Fruit fly (Drosophila melanogaster) whole organism, embryonic: Measurements from ENCODE around the gene CG6675.

Experiments
- CG10321 ChIP-seq: fragments of 200-800 bp; sonication (Bioruptor generic); IDR thresholded peaks from 2 replicates; pipeline ENCODE4 v1.3.6; 2022; ENCODE audit warnings: missing biosample characterization, missing genetic modification characterization
- CG11723 ChIP-seq: fragments of 200-800 bp; sonication (Bioruptor generic); optimal IDR thresholded peaks from 2 replicates; lab custom pipeline; 2017; ENCODE audit warnings: missing biosample characterization, mild to moderate bottlenecking, missing genetic modification characterization
- CG14667 ChIP-seq: fragments of 200-800 bp; sonication (Bioruptor generic); IDR thresholded peaks from 2 replicates; pipeline ENCODE4 v1.3.6; 2022; ENCODE audit warnings: missing biosample characterization, missing genetic modification characterization
- CG15269 ChIP-seq: fragments of 200-800 bp; sonication (Bioruptor generic); optimal IDR thresholded peaks from 2 replicates; lab custom pipeline; 2018; ENCODE audit warnings: missing biosample characterization, mild to moderate bottlenecking, missing genetic modification characterization, moderate library complexity
- CG15514 ChIP-seq: fragments of 200-800 bp; sonication (Bioruptor generic); optimal IDR thresholded peaks from 3 replicates; lab custom pipeline; 2017; ENCODE audit warnings: missing biosample characterization, missing genetic modification characterization, mild to moderate bottlenecking, moderate library complexity, missing genetic modification reagents
- CG17385 ChIP-seq: fragments of 200-800 bp; sonication (Bioruptor generic); optimal IDR thresholded peaks from 3 replicates; lab custom pipeline; 2018; ENCODE audit warnings: missing biosample characterization, mild to moderate bottlenecking, missing genetic modification characterization
- CG2116 ChIP-seq: fragments of 200-800 bp; sonication (Bioruptor generic); optimal IDR thresholded peaks from 3 replicates; lab custom pipeline; 2018; ENCODE audit warnings: missing biosample characterization, mild to moderate bottlenecking, missing genetic modification characterization
- CG2120 ChIP-seq: fragments of 200-800 bp; sonication (Bioruptor generic); optimal IDR thresholded peaks from 3 replicates; lab custom pipeline; 2016; ENCODE audit warnings: missing biosample characterization, missing genetic modification characterization
- CG2712 ChIP-seq: fragments of 200-800 bp; optimal IDR thresholded peaks from 3 replicates; lab custom pipeline; 2019; ENCODE audit warnings: missing biosample characterization, mild to moderate bottlenecking, missing genetic modification characterization, moderate library complexity
- CG30431 ChIP-seq: fragments of 200-800 bp; sonication (Bioruptor generic); optimal IDR thresholded peaks from 2 replicates; lab custom pipeline; 2017; ENCODE audit warnings: missing biosample characterization, missing genetic modification characterization
- CG32767 ChIP-seq: fragments of 200-800 bp; sonication (Bioruptor generic); IDR thresholded peaks from 2 replicates; pipeline ENCODE4 v1.3.6; 2022; ENCODE audit warnings: missing biosample characterization, missing genetic modification characterization
- CG3838 ChIP-seq: fragments of 200-800 bp; sonication (Bioruptor generic); optimal IDR thresholded peaks from 3 replicates; lab custom pipeline; 2016; ENCODE audit warnings: missing biosample characterization, missing genetic modification characterization
- CG4328 ChIP-seq: fragments of 200-800 bp; sonication (Bioruptor generic); optimal IDR thresholded peaks from 3 replicates; lab custom pipeline; 2017; ENCODE audit warnings: missing biosample characterization, missing genetic modification reagents, missing genetic modification characterization
- CG4617 ChIP-seq: fragments of 200-800 bp; sonication (Bioruptor generic); optimal IDR thresholded peaks from 3 replicates; lab custom pipeline; 2016; ENCODE audit warnings: missing biosample characterization, missing genetic modification characterization, borderline replicate concordance
- CG4730 ChIP-seq: fragments of 200-800 bp; sonication (Bioruptor generic); IDR thresholded peaks from 2 replicates; pipeline ENCODE4 v1.3.6; 2022; ENCODE audit warnings: missing biosample characterization, missing genetic modification characterization
- CG6272 ChIP-seq: fragments of 200-800 bp; sonication (Bioruptor generic); IDR thresholded peaks from 2 replicates; pipeline ENCODE4 v1.3.6; 2022; ENCODE audit warnings: missing biosample characterization, missing genetic modification characterization
- CG8089 ChIP-seq: fragments of 200-800 bp; sonication (Bioruptor generic); optimal IDR thresholded peaks from 3 replicates; lab custom pipeline; 2016; ENCODE audit warnings: missing biosample characterization, missing genetic modification characterization
- CG8924 ChIP-seq: fragments of 200-800 bp; optimal IDR thresholded peaks from 3 replicates; lab custom pipeline; 2019; ENCODE audit warnings: missing biosample characterization, mild to moderate bottlenecking, missing genetic modification characterization, moderate library complexity
- CTCF ChIP-seq: fragments of 200-800 bp; sonication (Bioruptor generic); optimal IDR thresholded peaks from 2 replicates; lab custom pipeline; 2017; ENCODE audit warnings: missing biosample characterization, mild to moderate bottlenecking, missing genetic modification characterization, moderate library complexity
- CrebB ChIP-seq: fragments of 200-800 bp; sonication (Bioruptor generic); optimal IDR thresholded peaks from 3 replicates; lab custom pipeline; 2018; ENCODE audit warnings: missing biosample characterization, mild to moderate bottlenecking, missing genetic modification characterization
- Dll ChIP-seq: fragments of 200-800 bp; sonication (Bioruptor generic); IDR thresholded peaks from 4 replicates; pipeline ENCODE4 v1.3.6; 2022; ENCODE audit warnings: missing biosample characterization, missing genetic modification characterization; ENCODE audit not compliant: partially characterized antibody
- Doc2 ChIP-seq: fragments of 200-800 bp; sonication (Bioruptor generic); IDR thresholded peaks from 2 replicates; pipeline ENCODE4 v1.3.6; 2022; ENCODE audit warnings: missing biosample characterization, missing genetic modification characterization
- Fer1 ChIP-seq: fragments of 200-800 bp; sonication (Bioruptor generic); optimal IDR thresholded peaks from 2 replicates; lab custom pipeline; 2017; ENCODE audit warnings: missing biosample characterization, mild to moderate bottlenecking, missing genetic modification characterization
- Fer2 ChIP-seq: fragments of 200-800 bp; sonication (Bioruptor generic); optimal IDR thresholded peaks from 2 replicates; lab custom pipeline; 2018; ENCODE audit warnings: missing biosample characterization, mild to moderate bottlenecking, missing genetic modification characterization, moderate library complexity
- Fer3 ChIP-seq: fragments of 200-800 bp; sonication (Bioruptor generic); optimal IDR thresholded peaks from 2 replicates; lab custom pipeline; 2018; ENCODE audit warnings: missing biosample characterization, mild to moderate bottlenecking, missing genetic modification characterization, moderate library complexity
- H15 ChIP-seq: fragments of 200-800 bp; sonication (Bioruptor generic); IDR thresholded peaks from 3 replicates; pipeline ENCODE4 v1.3.6; 2022; ENCODE audit warnings: missing biosample characterization, missing genetic modification characterization
- HmgZ ChIP-seq: fragments of 200-800 bp; sonication (Bioruptor generic); optimal IDR thresholded peaks from 2 replicates; lab custom pipeline; 2018; ENCODE audit warnings: missing biosample characterization, mild to moderate bottlenecking, missing genetic modification characterization
- Hmx ChIP-seq: fragments of 200-800 bp; sonication (Bioruptor generic); optimal IDR thresholded peaks from 2 replicates; lab custom pipeline; 2016; ENCODE audit warnings: missing biosample characterization, missing genetic modification characterization
- Mad ChIP-seq: fragments of 200-800 bp; sonication (Bioruptor generic); optimal IDR thresholded peaks from 2 replicates; lab custom pipeline; 2016; ENCODE audit warnings: missing biosample characterization, missing genetic modification characterization
- Med ChIP-seq: fragments of 200-800 bp; sonication (Bioruptor generic); peaks from one replicate; lab custom pipeline; 2016; ENCODE audit warnings: missing biosample characterization, missing genetic modification characterization, mild to moderate bottlenecking, inconsistent platforms, moderate library complexity
- Optix ChIP-seq: fragments of 200-800 bp; sonication (Bioruptor generic); IDR thresholded peaks from 3 replicates; pipeline ENCODE4 v1.3.6; 2022; ENCODE audit warnings: missing biosample characterization, missing genetic modification characterization
- Pdp1 ChIP-seq, 2 experiments: fragments of 200-800 bp; sonication (Bioruptor generic); optimal IDR thresholded peaks; 3 replicates each; lab custom pipeline; 2016; ENCODE audit warnings: missing biosample characterization in 2 of 2, missing genetic modification characterization in 2 of 2, mild to moderate bottlenecking in 1 of 2, moderate library complexity in 1 of 2
- Poxn ChIP-seq: fragments of 200-800 bp; sonication (Bioruptor generic); IDR thresholded peaks from 2 replicates; pipeline ENCODE4 v1.3.6; 2022; ENCODE audit warnings: missing biosample characterization, missing genetic modification characterization
- Ravus ChIP-seq: fragments of 200-800 bp; sonication (Bioruptor generic); IDR thresholded peaks from 2 replicates; pipeline ENCODE4 v1.3.6; 2022; ENCODE audit warnings: missing biosample characterization, missing genetic modification characterization
- Sin3A ChIP-seq: fragments of >200 bp; optimal IDR thresholded peaks from 2 replicates; lab custom pipeline; 2018
- Trl ChIP-seq, 3 experiments: fragments of >200 bp in 2 of 3; fragments of 200-800 bp in 1 of 3; sonication (Bioruptor generic) in 1 of 3; optimal IDR thresholded peaks; 2 replicates in 1 of 3; 3 replicates in 2 of 3; lab custom pipeline; 2016 to 2017; ENCODE audit warnings: missing biosample characterization in 1 of 3, missing genetic modification characterization in 1 of 3
- ap ChIP-seq: fragments of 200-800 bp; sonication (Bioruptor generic); IDR thresholded peaks from 2 replicates; pipeline ENCODE4 v1.3.6; 2022; ENCODE audit warnings: missing biosample characterization, missing genetic modification characterization
- ase ChIP-seq: fragments of 200-800 bp; sonication (Bioruptor generic); IDR thresholded peaks from 3 replicates; pipeline ENCODE4 v1.3.6; 2022; ENCODE audit warnings: missing biosample characterization, missing genetic modification characterization
- caup ChIP-seq: fragments of 200-800 bp; sonication (Bioruptor generic); optimal IDR thresholded peaks from 3 replicates; lab custom pipeline; 2017; ENCODE audit warnings: missing biosample characterization, mild to moderate bottlenecking, missing genetic modification characterization, moderate library complexity; ENCODE audit not compliant: severe bottlenecking
- ci ChIP-seq: fragments of 200-800 bp; sonication (Bioruptor generic); IDR thresholded peaks from 3 replicates; pipeline ENCODE4 v1.3.6; 2022; ENCODE audit warnings: missing biosample characterization, missing genetic modification characterization
- emc ChIP-seq: fragments of 200-800 bp; sonication (Bioruptor generic); optimal IDR thresholded peaks from 2 replicates; lab custom pipeline; 2016; ENCODE audit warnings: missing biosample characterization, missing genetic modification characterization
- fru ChIP-seq: fragments of >200 bp; optimal IDR thresholded peaks from 2 replicates; lab custom pipeline; 2017
- gcm2 ChIP-seq: fragments of 200-800 bp; sonication (Bioruptor generic); optimal IDR thresholded peaks from 2 replicates; lab custom pipeline; 2016; ENCODE audit warnings: missing biosample characterization, missing genetic modification characterization
- gem ChIP-seq: fragments of 200-800 bp; sonication (Bioruptor generic); optimal IDR thresholded peaks from 2 replicates; lab custom pipeline; 2019; ENCODE audit warnings: missing biosample characterization, mild to moderate bottlenecking, missing genetic modification characterization, moderate library complexity
- gt ChIP-seq: fragments of 200-800 bp; sonication (Bioruptor generic); IDR thresholded peaks from 2 replicates; pipeline ENCODE4 v1.3.6; 2022; ENCODE audit warnings: missing biosample characterization, missing genetic modification characterization
- klu ChIP-seq: fragments of 200-800 bp; sonication (Bioruptor generic); IDR thresholded peaks from 2 replicates; pipeline ENCODE4 v1.3.6; 2022; ENCODE audit warnings: missing biosample characterization, missing genetic modification characterization
- kni ChIP-seq: fragments of 200-800 bp; sonication (Bioruptor generic); optimal IDR thresholded peaks from 3 replicates; lab custom pipeline; 2017; ENCODE audit warnings: mild to moderate bottlenecking, missing biosample characterization, missing genetic modification reagents, missing genetic modification characterization
- mirr ChIP-seq: fragments of 200-800 bp; sonication (Bioruptor generic); optimal IDR thresholded peaks from 3 replicates; lab custom pipeline; 2018; ENCODE audit warnings: missing biosample characterization, mild to moderate bottlenecking, missing genetic modification characterization
- oc ChIP-seq: fragments of 200-800 bp; sonication (Bioruptor generic); optimal IDR thresholded peaks from 2 replicates; lab custom pipeline; 2018; ENCODE audit warnings: missing biosample characterization, mild to moderate bottlenecking, missing genetic modification characterization, moderate library complexity
- org-1 ChIP-seq: fragments of 200-800 bp; sonication (Bioruptor generic); optimal IDR thresholded peaks from 2 replicates; lab custom pipeline; 2017; ENCODE audit warnings: missing biosample characterization, missing genetic modification characterization
- sens ChIP-seq: fragments of 200-800 bp; sonication (Bioruptor generic); peaks from one replicate; lab custom pipeline; 2016; ENCODE audit warnings: missing biosample characterization, missing genetic modification characterization
- sug ChIP-seq: fragments of 200-800 bp; optimal IDR thresholded peaks from 2 replicates; lab custom pipeline; 2019; ENCODE audit warnings: missing biosample characterization, mild to moderate bottlenecking, missing genetic modification characterization, moderate library complexity
- tin ChIP-seq: fragments of 200-800 bp; sonication (Bioruptor generic); optimal IDR thresholded peaks from 3 replicates; lab custom pipeline; 2016; ENCODE audit warnings: missing biosample characterization, missing genetic modification characterization

CG6675 gene

dm6 chr2L:22144127-22144526 lies 35.4 kb downstream of the CG6675 start (continued):
- no peak for TF ChIP-seq Optix (GFP tag; lab: Robert Waterston, UW)
- TF ChIP-seq mirr = peak; percentile 94
- peak; percentile 58 for TF ChIP-seq Med (GFP tag; lab: Kevin White, UChicago)
- TF ChIP-seq gcm2 (GFP tag; lab: Kevin White, UChicago) = no peak
- no peak for TF ChIP-seq Mad (GFP tag; lab: Kevin White, UChicago)
- no peak for TF ChIP-seq org-1 (GFP tag; lab: Kevin White, UChicago)
- no peak for TF ChIP-seq Poxn (GFP tag; lab: Robert Waterston, UW)
- no peak for TF ChIP-seq CG30431
- no peak for TF ChIP-seq CG11723 (GFP tag; lab: Kevin White, UChicago)
- no peak for TF ChIP-seq CG8089 (GFP tag; lab: Kevin White, UChicago)
- TF ChIP-seq ap = no peak
- TF ChIP-seq Fer2 = peak; percentile 72
- no peak for TF ChIP-seq CG2116 (GFP tag; lab: Kevin White, UChicago)
- peak; percentile 45 for TF ChIP-seq sens
- peak; percentile 65 for TF ChIP-seq Fer3 (tag; lab: Kevin White, UChicago)
- TF ChIP-seq CG32767 = peak; percentile 55; the same call in 1 of the 2 replicates
- no peak for TF ChIP-seq CG2120
- TF ChIP-seq CG2712 (tag; lab: Kevin White, UChicago) = peak; percentile 17
- no peak for TF ChIP-seq CG3838
- no peak for TF ChIP-seq tin (GFP tag; lab: Kevin White, UChicago)
- TF ChIP-seq Fer1 = peak; percentile 80
- TF ChIP-seq kni = peak; percentile 97
- no peak for TF ChIP-seq H15 (GFP tag; lab: Robert Waterston, UW)
- no peak for TF ChIP-seq Dll (GFP tag; lab: Robert Waterston, UW)
- no peak for TF ChIP-seq CG8924 (tag; lab: Kevin White, UChicago)
- no peak for TF ChIP-seq CG4730 (GFP tag; lab: Robert Waterston, UW)
- no peak for TF ChIP-seq sug (tag; lab: Kevin White, UChicago)
- TF ChIP-seq emc = no peak
- no peak for TF ChIP-seq CTCF
- peak; percentile 2 for TF ChIP-seq CrebB
- no peak for TF ChIP-seq ci (GFP tag; lab: Robert Waterston, UW)
- TF ChIP-seq CG4617 (GFP tag; lab: Kevin White, UChicago) = no peak
- TF ChIP-seq CG17385 = no peak
- no peak for TF ChIP-seq Hmx
- no peak for TF ChIP-seq ase (GFP tag; lab: Robert Waterston, UW)
- TF ChIP-seq Trl (optimal IDR thresholded peaks at IDR 0.05; lab: Kevin White, UChicago) = peak; percentile 38 to 54
- no peak for TF ChIP-seq Trl (GFP tag; optimal IDR thresholded peaks at IDR 0.05; lab: Kevin White, UChicago)
- no peak for TF ChIP-seq CG6272
- no peak for TF ChIP-seq gem (tag; lab: Kevin White, UChicago)
- no peak for TF ChIP-seq HmgZ (tag; lab: Kevin White, UChicago)
- no peak for TF ChIP-seq klu (GFP tag; lab: Robert Waterston, UW)
- TF ChIP-seq oc (tag; lab: Kevin White, UChicago) = no peak
- TF ChIP-seq fru (lab: Kevin White, UChicago) = no peak
- TF ChIP-seq CG4328 = peak; percentile 90
- TF ChIP-seq Pdp1 (GFP tag; optimal IDR thresholded peaks at IDR 0.05; lab: Kevin White, UChicago) = peak in 1 of 2 experiments; percentile 35
- no peak for TF ChIP-seq CG14667 (GFP tag; lab: Robert Waterston, UW)
- peak; percentile 52 for TF ChIP-seq CG15514
- TF ChIP-seq gt = no peak
- TF ChIP-seq Ravus (GFP tag; lab: Robert Waterston, UW) = no peak
- no peak for TF ChIP-seq Sin3A (lab: Kevin White, UChicago)
- TF ChIP-seq CG10321 (GFP tag; lab: Robert Waterston, UW) = no peak
- TF ChIP-seq caup (GFP tag; lab: Kevin White, UChicago) = no peak
- no peak for TF ChIP-seq Doc2 (GFP tag; lab: Robert Waterston, UW)
- TF ChIP-seq CG15269 (tag; lab: Kevin White, UChicago) = no peak
